Worm (Caenorhabditis elegans) whole organism, mixed stage, embryonic: ENCODE results near the gene R03D7.15.

Source experiments
- bed-3 ChIP-seq: fragments of 200-800 bp; sonication (Bioruptor generic); optimal IDR thresholded peaks from 3 replicates; lab custom pipeline; 2018; ENCODE audit warnings: mild to moderate bottlenecking, missing genetic modification characterization, moderate library complexity, missing compliant biosample characterization
- blmp-1 ChIP-seq: fragments of 150-350 bp; optimal IDR thresholded peaks from 2 replicates; lab custom pipeline; 2014; ENCODE audit warnings: missing biosample characterization, missing genetic modification characterization
- ceh-39 ChIP-seq: fragments of 150-350 bp; optimal IDR thresholded peaks from 2 replicates; lab custom pipeline; 2014; ENCODE audit warnings: missing biosample characterization, missing genetic modification characterization
- ceh-43 ChIP-seq: fragments of 200-800 bp; sonication (Bioruptor generic); optimal IDR thresholded peaks from 2 replicates; lab custom pipeline; 2018; ENCODE audit warnings: mild to moderate bottlenecking, missing genetic modification characterization, moderate library complexity, missing compliant biosample characterization
- ceh-83 ChIP-seq: fragments of 200-800 bp; sonication (Bioruptor generic); optimal IDR thresholded peaks from 2 replicates; lab custom pipeline; 2018; ENCODE audit warnings: mild to moderate bottlenecking, missing genetic modification characterization, missing compliant biosample characterization
- ces-1 ChIP-seq: fragments of 150-350 bp; optimal IDR thresholded peaks from 2 replicates; lab custom pipeline; 2014; ENCODE audit warnings: missing biosample characterization, missing genetic modification reagents, missing genetic modification characterization
- cnd-1 ChIP-seq: fragments of 200-800 bp; sonication (Bioruptor generic); optimal IDR thresholded peaks from 2 replicates; lab custom pipeline; 2018; ENCODE audit warnings: mild to moderate bottlenecking, missing genetic modification characterization, missing compliant biosample characterization
- elt-3 ChIP-seq: fragments of 150-350 bp; optimal IDR thresholded peaks from 2 replicates; lab custom pipeline; 2014; ENCODE audit warnings: missing biosample characterization, missing genetic modification characterization
- flh-1 ChIP-seq: fragments of 200-800 bp; sonication (Bioruptor generic); optimal IDR thresholded peaks from 2 replicates; lab custom pipeline; 2018; ENCODE audit warnings: mild to moderate bottlenecking, missing genetic modification characterization, moderate library complexity, missing compliant biosample characterization
- ham-2 ChIP-seq: fragments of 200-800 bp; sonication (Bioruptor generic); optimal IDR thresholded peaks from 2 replicates; lab custom pipeline; 2018; ENCODE audit warnings: mild to moderate bottlenecking, missing genetic modification characterization, missing compliant biosample characterization
- hlh-1 ChIP-seq: fragments of 150-350 bp; optimal IDR thresholded peaks from 2 replicates; lab custom pipeline; 2014; ENCODE audit warnings: missing biosample characterization, missing genetic modification reagents, missing genetic modification characterization
- lin-13 ChIP-seq: fragments of 150-350 bp; optimal IDR thresholded peaks from 2 replicates; lab custom pipeline; 2014; ENCODE audit warnings: missing biosample characterization, missing genetic modification characterization
- lin-32 ChIP-seq: fragments of 200-800 bp; sonication (Bioruptor generic); optimal IDR thresholded peaks from 2 replicates; lab custom pipeline; 2018; ENCODE audit warnings: mild to moderate bottlenecking, missing genetic modification characterization, missing compliant biosample characterization
- mab-5 ChIP-seq: fragments of 150-350 bp; optimal IDR thresholded peaks from 2 replicates; lab custom pipeline; 2014; ENCODE audit warnings: missing biosample characterization, missing genetic modification characterization
- mep-1 ChIP-seq: fragments of 150-350 bp; optimal IDR thresholded peaks from 2 replicates; lab custom pipeline; 2017; ENCODE audit warnings: missing biosample characterization, missing genetic modification reagents, missing genetic modification characterization, inconsistent platforms
- mls-2 ChIP-seq: sonication (generic microtip); optimal IDR thresholded peaks from 2 replicates; lab custom pipeline; 2016; ENCODE audit warnings: mild to moderate bottlenecking, missing genetic modification characterization, moderate library complexity, missing compliant biosample characterization
- nhr-12 ChIP-seq: fragments of 150-350 bp; optimal IDR thresholded peaks from 2 replicates; lab custom pipeline; 2014; ENCODE audit warnings: missing biosample characterization, missing genetic modification characterization
- nhr-2 ChIP-seq: fragments of 150-350 bp; optimal IDR thresholded peaks from 2 replicates; lab custom pipeline; 2014; ENCODE audit warnings: missing biosample characterization, missing genetic modification characterization
- nhr-237 ChIP-seq: fragments of 150-350 bp; optimal IDR thresholded peaks from 2 replicates; lab custom pipeline; 2014; ENCODE audit warnings: missing biosample characterization, missing genetic modification characterization
- nhr-28 ChIP-seq: fragments of 150-350 bp; optimal IDR thresholded peaks from 2 replicates; lab custom pipeline; 2014; ENCODE audit warnings: missing biosample characterization, missing genetic modification characterization
- nhr-76 ChIP-seq: sonication (generic microtip); optimal IDR thresholded peaks from 2 replicates; lab custom pipeline; 2017; ENCODE audit warnings: missing biosample characterization, missing genetic modification characterization
- pha-4 ChIP-seq: fragments of 150-350 bp; optimal IDR thresholded peaks from 2 replicates; lab custom pipeline; 2018; ENCODE audit warnings: missing biosample characterization, missing genetic modification reagents, missing genetic modification characterization
- sem-2 ChIP-seq: fragments of 200-800 bp; sonication (Bioruptor generic); optimal IDR thresholded peaks from 2 replicates; lab custom pipeline; 2018; ENCODE audit warnings: mild to moderate bottlenecking, missing genetic modification characterization, missing compliant biosample characterization
- snpc-4 ChIP-seq: fragments of 150-350 bp; optimal IDR thresholded peaks from 2 replicates; lab custom pipeline; 2014; ENCODE audit warnings: missing biosample characterization, missing genetic modification characterization
- sptf-1 ChIP-seq: sonication (generic microtip); optimal IDR thresholded peaks from 2 replicates; lab custom pipeline; 2017; ENCODE audit warnings: mild to moderate bottlenecking, missing genetic modification characterization, moderate library complexity, missing compliant biosample characterization
- tbx-8 ChIP-seq: fragments of 200-800 bp; sonication (Bioruptor generic); optimal IDR thresholded peaks from 2 replicates; lab custom pipeline; 2018; ENCODE audit warnings: mild to moderate bottlenecking, missing genetic modification characterization, moderate library complexity, missing compliant biosample characterization
- unc-120 ChIP-seq: sonication (generic microtip); optimal IDR thresholded peaks from 2 replicates; lab custom pipeline; 2017; ENCODE audit warnings: missing genetic modification characterization, missing compliant biosample characterization; ENCODE audit not compliant: poor library complexity, severe bottlenecking
- unc-39 ChIP-seq: fragments of 150-350 bp; optimal IDR thresholded peaks from 2 replicates; lab custom pipeline; 2014; ENCODE audit warnings: missing biosample characterization, missing genetic modification characterization
- unc-62 ChIP-seq: fragments of 150-350 bp; optimal IDR thresholded peaks from 2 replicates; lab custom pipeline; 2014; ENCODE audit warnings: missing biosample characterization, missing genetic modification reagents, missing genetic modification characterization
- ztf-11 ChIP-seq: fragments of 150-350 bp; optimal IDR thresholded peaks from 2 replicates; lab custom pipeline; 2014; ENCODE audit warnings: missing biosample characterization, missing genetic modification characterization

The R03D7.15 gene

DNA sequence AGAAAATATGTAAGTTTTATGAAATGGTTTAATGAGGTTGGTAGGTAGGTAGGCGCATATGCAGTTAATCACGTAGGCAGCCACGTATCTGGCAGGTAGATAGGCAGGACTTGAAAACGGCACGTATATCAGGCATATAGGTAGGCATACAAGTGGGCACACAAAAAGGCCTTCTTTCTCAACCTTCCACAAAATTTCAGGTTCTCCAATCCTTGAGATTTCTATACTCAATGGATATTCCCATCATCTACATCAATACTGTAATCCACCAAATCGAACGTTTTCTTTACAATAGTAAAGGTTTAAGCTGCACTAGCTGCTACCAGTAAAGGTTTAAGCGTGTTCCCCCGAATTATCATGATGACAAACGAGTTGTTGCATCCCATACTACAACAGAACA is 9.7 kb upstream of the R03D7.15 start:
- no peak for TF ChIP-seq nhr-76 (tag; lab: Kevin White, UChicago)
- TF ChIP-seq bed-3 (GFP tag; lab: Kevin White, UChicago), result no peak
- no peak for TF ChIP-seq snpc-4 (tag; lab: Kevin White, UChicago)
- no peak for TF ChIP-seq flh-1 (GFP tag; lab: Kevin White, UChicago)
- no peak for TF ChIP-seq hlh-1 (tag; lab: Kevin White, UChicago)
- TF ChIP-seq mep-1 (tag; lab: Kevin White, UChicago), result no peak
- TF ChIP-seq mab-5 (tag; lab: Kevin White, UChicago), result no peak
- TF ChIP-seq lin-13 (tag; lab: Kevin White, UChicago), result no peak
- TF ChIP-seq sem-2 (GFP tag; lab: Kevin White, UChicago), result no peak
- TF ChIP-seq sptf-1 (tag; lab: Kevin White, UChicago), result no peak
- TF ChIP-seq ham-2 (GFP tag; lab: Kevin White, UChicago), result no peak
- no peak for TF ChIP-seq nhr-28 (tag; lab: Kevin White, UChicago)
- no peak for TF ChIP-seq mls-2 (tag; lab: Kevin White, UChicago)
- TF ChIP-seq ces-1 (GFP tag; lab: Kevin White, UChicago), result no peak
- no peak for TF ChIP-seq cnd-1 (tag; lab: Kevin White, UChicago)
- TF ChIP-seq blmp-1 (tag; lab: Kevin White, UChicago), result no peak
- TF ChIP-seq nhr-237 (tag; lab: Kevin White, UChicago), result no peak

DNA sequence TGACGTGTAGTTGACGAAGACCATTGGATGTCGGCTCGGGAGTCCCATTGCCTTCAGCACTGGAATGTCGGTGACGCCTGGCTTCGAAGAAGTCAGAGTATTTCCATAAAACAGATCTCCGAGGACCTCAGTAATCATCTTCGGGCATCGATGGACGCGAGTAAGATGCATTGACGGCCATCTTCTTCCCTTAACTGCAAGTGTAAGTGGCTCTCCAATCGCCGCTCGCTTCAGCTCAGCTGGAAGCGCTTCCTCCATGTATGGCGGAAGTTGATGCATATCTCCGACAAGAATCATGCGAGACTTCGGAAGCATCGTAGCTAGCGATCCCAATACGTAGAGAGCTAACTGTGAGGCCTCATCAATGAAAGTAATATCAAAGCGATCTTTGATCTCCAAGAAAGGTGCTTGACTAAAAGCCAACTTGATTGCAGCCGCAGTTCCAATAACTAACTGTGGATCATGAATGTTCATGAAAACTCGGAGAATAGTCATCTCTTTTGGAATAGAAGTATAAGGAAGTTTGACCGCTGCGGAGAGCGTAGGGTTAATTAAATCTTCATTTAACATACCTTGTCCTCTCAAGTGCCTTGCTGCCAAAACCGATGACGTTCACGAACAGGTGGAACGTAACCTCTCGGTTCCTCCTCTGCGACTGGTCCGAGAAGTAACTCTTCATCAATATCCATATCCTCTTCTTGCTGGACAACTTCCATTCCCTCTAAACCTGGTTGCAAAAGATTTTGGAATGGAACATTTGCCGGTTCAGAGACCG is 7.9 kb upstream of the R03D7.15 start:
- TF ChIP-seq ztf-11 (tag; lab: Kevin White, UChicago), result no peak
- no peak for TF ChIP-seq ceh-43 (GFP tag; lab: Kevin White, UChicago)
- TF ChIP-seq hlh-1 (tag; lab: Kevin White, UChicago), result no peak
- TF ChIP-seq bed-3 (GFP tag; lab: Kevin White, UChicago), result no peak
- no peak for TF ChIP-seq nhr-2 (tag; lab: Kevin White, UChicago)
- no peak for TF ChIP-seq mab-5 (tag; lab: Kevin White, UChicago)
- TF ChIP-seq snpc-4 (tag; lab: Kevin White, UChicago), result no peak
- no peak for TF ChIP-seq tbx-8
- no peak for TF ChIP-seq mls-2 (tag; lab: Kevin White, UChicago)
- no peak for TF ChIP-seq unc-120 (tag; lab: Kevin White, UChicago)
- no peak for TF ChIP-seq elt-3 (tag; lab: Kevin White, UChicago)
- no peak for TF ChIP-seq ceh-39 (tag; lab: Kevin White, UChicago)
- TF ChIP-seq ceh-83, result no peak
- no peak for TF ChIP-seq pha-4 (tag; lab: Kevin White, UChicago)
- TF ChIP-seq lin-13 (tag; lab: Kevin White, UChicago), result no peak
- no peak for TF ChIP-seq unc-62 (GFP tag; lab: Kevin White, UChicago)
- no peak for TF ChIP-seq lin-32 (GFP tag; lab: Kevin White, UChicago)
- TF ChIP-seq nhr-28 (tag; lab: Kevin White, UChicago), result no peak

DNA sequence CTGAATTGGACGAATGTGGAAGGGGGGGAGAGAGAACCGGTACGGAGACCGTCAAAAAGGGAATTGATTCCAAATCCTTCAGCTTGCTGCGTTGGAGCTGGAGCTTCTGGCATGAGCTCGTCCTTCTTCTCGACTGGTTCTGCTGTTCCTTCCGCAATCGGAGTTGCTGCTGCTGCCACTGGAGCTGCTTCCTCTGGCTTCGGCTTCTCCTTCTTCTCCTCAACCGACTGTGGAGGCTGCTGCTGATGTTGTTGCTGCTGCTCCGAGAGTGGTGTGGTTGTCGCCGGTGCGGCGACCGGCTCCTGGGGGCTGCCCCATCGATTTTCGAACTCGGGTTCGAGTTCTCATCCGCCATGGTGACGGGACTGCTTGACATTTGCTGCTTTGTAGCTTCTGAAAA is 7.2 kb upstream of the R03D7.15 start, which contains the start of gene R03D7.2:
Gene R03D7.2, minus strand, starts transcription at position 399 of the 400 bp plus-strand sequence.
- TF ChIP-seq mls-2 (tag; lab: Kevin White, UChicago) (no peak), ham-2 (GFP tag; lab: Kevin White, UChicago) (no peak), sem-2 (GFP tag; lab: Kevin White, UChicago) (no peak), elt-3 (tag; lab: Kevin White, UChicago) (no peak), bed-3 (GFP tag; lab: Kevin White, UChicago) (no peak)

DNA sequence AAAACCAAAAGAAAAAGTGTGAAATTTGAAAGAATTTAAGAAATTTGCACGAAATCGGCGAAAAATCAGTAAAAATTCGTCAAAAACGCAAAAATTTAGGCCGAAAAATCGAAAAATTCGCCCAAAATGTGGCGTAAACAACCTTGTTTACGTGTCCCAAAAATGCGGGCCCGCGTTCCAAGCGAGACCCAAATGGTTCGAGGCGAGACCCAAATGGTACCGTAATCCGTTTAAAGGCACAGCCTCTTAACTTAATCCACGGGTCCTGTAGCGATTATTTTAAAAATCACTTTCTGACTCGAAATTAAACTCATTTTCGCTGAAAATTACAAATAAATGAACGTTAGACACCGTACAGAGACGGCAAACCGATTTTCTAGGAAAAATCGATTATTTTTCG is 6.7 kb upstream of the R03D7.15 start:
- no peak for TF ChIP-seq flh-1 (GFP tag; lab: Kevin White, UChicago)
- TF ChIP-seq nhr-2 (tag; lab: Kevin White, UChicago), result no peak
- no peak for TF ChIP-seq elt-3 (tag; lab: Kevin White, UChicago)

DNA sequence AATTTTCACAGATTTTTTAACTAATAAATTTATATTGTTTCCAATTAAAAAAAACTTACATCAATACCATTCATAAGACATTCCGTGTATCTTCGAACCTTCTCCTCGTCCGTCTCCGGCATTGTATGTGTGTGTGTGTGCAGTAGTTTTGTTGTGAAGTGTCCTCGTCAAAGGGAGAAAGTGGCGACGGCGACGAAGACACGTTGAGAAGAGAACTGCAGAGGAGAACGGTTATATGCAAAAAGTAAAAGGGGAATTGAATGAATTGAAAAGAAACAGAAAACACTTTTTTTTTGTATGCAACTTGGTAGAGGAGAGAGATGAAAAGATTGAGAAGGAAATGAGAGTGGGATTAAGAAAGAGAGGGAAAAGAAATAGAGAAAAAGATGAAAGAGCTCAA is 3.4 kb downstream of the R03D7.15 start:
- TF ChIP-seq elt-3 (tag; lab: Kevin White, UChicago), result no peak
- TF ChIP-seq lin-13 (tag; lab: Kevin White, UChicago), result no peak
- TF ChIP-seq tbx-8, result no peak
- TF ChIP-seq unc-62 (GFP tag; lab: Kevin White, UChicago), result no peak
- TF ChIP-seq ham-2 (GFP tag; lab: Kevin White, UChicago), result no peak
- TF ChIP-seq mab-5 (tag; lab: Kevin White, UChicago), result no peak
- TF ChIP-seq nhr-28 (tag; lab: Kevin White, UChicago), result no peak
- TF ChIP-seq unc-39 (tag; lab: Kevin White, UChicago), result no peak
- TF ChIP-seq ceh-43 (GFP tag; lab: Kevin White, UChicago), result no peak
- TF ChIP-seq ces-1 (GFP tag; lab: Kevin White, UChicago), result no peak
- no peak for TF ChIP-seq cnd-1 (tag; lab: Kevin White, UChicago)
- no peak for TF ChIP-seq nhr-12 (tag; lab: Kevin White, UChicago)
- TF ChIP-seq, all 35 proteins: peak for 0
